Fruit fly (Drosophila melanogaster) whole organism, wandering third instar larva: ENCODE results near the gene CtsL4.

ENCODE experiments used
- Hr78 ChIP-seq: fragments of >200 bp; optimal IDR thresholded peaks from 2 replicates; lab custom pipeline; 2017; ENCODE audit warnings: missing biosample characterization, missing genetic modification characterization
- pan ChIP-seq: fragments of >200 bp; optimal IDR thresholded peaks from 2 replicates; lab custom pipeline; 2017

- TF ChIP-seq Hr78 (GFP tag; lab: Kevin White, UChicago), result no peak
- TF ChIP-seq pan (lab: Kevin White, UChicago), result no peak
These were observed 25.1 kb downstream of the CtsL4 start, which contains the start of the genes Schip1 and Cox10 for dm6 chr2L:10331066-10331847.
